Worm (Caenorhabditis elegans) whole organism, L1 larva: ENCODE measurements around the gene Y48C3A.18.

Experiments used
- C04F5.9 ChIP-seq: sonication (generic microtip); optimal IDR thresholded peaks from 2 replicates; lab custom pipeline; 2016; ENCODE audit warnings: missing genetic modification characterization, missing compliant biosample characterization
- C16A3.4 ChIP-seq: fragments of 150-350 bp; optimal IDR thresholded peaks from 2 replicates; lab custom pipeline; 2014; ENCODE audit warnings: missing biosample characterization, missing genetic modification characterization
- F16B12.6 ChIP-seq: fragments of 150-350 bp; optimal IDR thresholded peaks from 2 replicates; lab custom pipeline; 2014; ENCODE audit warnings: missing biosample characterization, missing genetic modification characterization
- Y116A8C.19 ChIP-seq: sonication (generic microtip); optimal IDR thresholded peaks from 2 replicates; lab custom pipeline; 2016; ENCODE audit warnings: missing compliant biosample characterization, missing genetic modification characterization, borderline replicate concordance
- aly-2 ChIP-seq: fragments of 150-350 bp; optimal IDR thresholded peaks from 2 replicates; lab custom pipeline; 2014; ENCODE audit warnings: missing biosample characterization, missing genetic modification characterization
- ama-1 ChIP-seq: fragments of 150-350 bp; optimal IDR thresholded peaks from 2 replicates; lab custom pipeline; 2014
- blmp-1 ChIP-seq: fragments of 150-350 bp; optimal IDR thresholded peaks from 2 replicates; lab custom pipeline; 2014; ENCODE audit warnings: missing biosample characterization, missing genetic modification characterization
- ceh-8 ChIP-seq: fragments of 200-800 bp; sonication (Bioruptor generic); optimal IDR thresholded peaks from 2 replicates; lab custom pipeline; 2018; ENCODE audit warnings: mild to moderate bottlenecking, missing genetic modification characterization, moderate library complexity, missing compliant biosample characterization
- ceh-82 ChIP-seq, 3 experiments: fragments of 150-350 bp in 1 of 3; sonication (generic microtip) in 2 of 3; optimal IDR thresholded peaks; 2 replicates each; lab custom pipeline; 2014 to 2017; ENCODE audit warnings: missing biosample characterization in 3 of 3, missing genetic modification characterization in 3 of 3
- dpl-1 ChIP-seq, 3 experiments: fragments of 150-350 bp in 2 of 3; sonication (generic microtip) in 1 of 3; optimal IDR thresholded peaks; 2 replicates each; lab custom pipeline; 2014 to 2017; ENCODE audit warnings: missing biosample characterization in 3 of 3, missing genetic modification characterization in 3 of 3, missing genetic modification reagents in 3 of 3
- dsc-1 ChIP-seq: sonication (generic microtip); optimal IDR thresholded peaks from 2 replicates; lab custom pipeline; 2016; ENCODE audit warnings: mild to moderate bottlenecking, missing genetic modification characterization, missing compliant biosample characterization
- efl-3 ChIP-seq: fragments of 200-800 bp; sonication (Bioruptor generic); optimal IDR thresholded peaks from 2 replicates; lab custom pipeline; 2018; ENCODE audit warnings: mild to moderate bottlenecking, missing genetic modification characterization, missing compliant biosample characterization
- egl-13 ChIP-seq: sonication (generic microtip); optimal IDR thresholded peaks from 2 replicates; lab custom pipeline; 2016; ENCODE audit warnings: missing genotype, missing genetic modification reagents, missing genetic modification characterization, missing compliant biosample characterization
- elt-2 ChIP-seq: sonication (generic microtip); optimal IDR thresholded peaks from 2 replicates; lab custom pipeline; 2016; ENCODE audit warnings: missing genetic modification characterization, mild to moderate bottlenecking, inconsistent platforms, missing compliant biosample characterization, missing genetic modification reagents
- elt-3 ChIP-seq, 6 experiments: fragments of 150-350 bp in 1 of 6; sonication (generic microtip); optimal IDR thresholded peaks; 2 replicates each; lab custom pipeline; 2017 to 2018; ENCODE audit warnings: missing biosample characterization in 6 of 6, missing genetic modification characterization in 6 of 6, inconsistent platforms in 1 of 6
- fkh-8 ChIP-seq: sonication (generic microtip); optimal IDR thresholded peaks from 2 replicates; lab custom pipeline; 2016; ENCODE audit warnings: mild to moderate bottlenecking, missing genetic modification characterization, missing compliant biosample characterization
- grh-1 ChIP-seq: fragments of 200-800 bp; sonication (Bioruptor generic); IDR thresholded peaks from 2 replicates; pipeline ENCODE4 v1.3.6; 2022; ENCODE audit warnings: missing genetic modification reagents, missing genetic modification characterization, missing compliant biosample characterization
- hlh-4 ChIP-seq: sonication (generic microtip); optimal IDR thresholded peaks from 2 replicates; lab custom pipeline; 2016; ENCODE audit warnings: mild to moderate bottlenecking, missing genetic modification characterization, missing compliant biosample characterization
- hpl-2 ChIP-seq: fragments of 150-350 bp; optimal IDR thresholded peaks from 2 replicates; lab custom pipeline; 2014; ENCODE audit warnings: missing biosample characterization, missing genetic modification reagents, missing genetic modification characterization
- isw-1 ChIP-seq: fragments of 200-800 bp; sonication (Bioruptor generic); IDR thresholded peaks from 2 replicates; pipeline ENCODE4 v1.3.6; 2022; ENCODE audit warnings: missing genetic modification characterization, missing compliant biosample characterization
- jun-1 ChIP-seq: fragments of 150-350 bp; optimal IDR thresholded peaks from 2 replicates; lab custom pipeline; 2014; ENCODE audit warnings: missing biosample characterization, missing genetic modification reagents, missing genetic modification characterization
- lin-14 ChIP-seq: fragments of 200-800 bp; sonication (Bioruptor generic); optimal IDR thresholded peaks from 2 replicates; lab custom pipeline; 2018; ENCODE audit warnings: mild to moderate bottlenecking, missing genetic modification characterization, moderate library complexity, missing compliant biosample characterization
- lin-15B ChIP-seq: fragments of 150-350 bp; sonication (generic microtip); optimal IDR thresholded peaks from 3 replicates; lab custom pipeline; 2014; ENCODE audit warnings: missing biosample characterization, missing genetic modification characterization
- lin-39 ChIP-seq: fragments of 150-350 bp; optimal IDR thresholded peaks from 2 replicates; lab custom pipeline; 2014; ENCODE audit warnings: missing biosample characterization, missing genetic modification reagents, missing genetic modification characterization
- lsy-2 ChIP-seq, 2 experiments: fragments of 150-350 bp; optimal IDR thresholded peaks; 2 replicates each; lab custom pipeline; 2014; ENCODE audit warnings: missing biosample characterization in 2 of 2, missing genetic modification characterization in 2 of 2
- mab-9 ChIP-seq: fragments of 200-800 bp; sonication (Bioruptor generic); IDR thresholded peaks from 2 replicates; pipeline ENCODE4 v1.3.6; 2022; ENCODE audit warnings: missing genetic modification reagents, missing genetic modification characterization, missing compliant biosample characterization
- nhr-12 ChIP-seq: sonication (generic microtip); optimal IDR thresholded peaks from 2 replicates; lab custom pipeline; 2017; ENCODE audit warnings: missing biosample characterization, missing genetic modification characterization
- nhr-19 ChIP-seq: fragments of 200-800 bp; sonication (Bioruptor generic); conservative IDR thresholded peaks from 2 replicates; pipeline ENCODE4 v1.3.6; 2022; ENCODE audit warnings: missing genetic modification characterization, missing compliant biosample characterization
- nhr-20 ChIP-seq: sonication (generic microtip); optimal IDR thresholded peaks from 2 replicates; lab custom pipeline; 2016; ENCODE audit warnings: mild to moderate bottlenecking, missing genetic modification characterization, missing compliant biosample characterization
- nhr-237 ChIP-seq: fragments of 150-350 bp; optimal IDR thresholded peaks from 2 replicates; lab custom pipeline; 2014; ENCODE audit warnings: missing biosample characterization, missing genetic modification characterization
- nhr-71 ChIP-seq: sonication (generic microtip); optimal IDR thresholded peaks from 2 replicates; lab custom pipeline; 2016; ENCODE audit warnings: mild to moderate bottlenecking, missing genetic modification characterization, moderate library complexity, missing compliant biosample characterization
- nhr-76 ChIP-seq: sonication (generic microtip); optimal IDR thresholded peaks from 2 replicates; lab custom pipeline; 2017; ENCODE audit warnings: missing biosample characterization, missing genetic modification characterization
- nhr-84 ChIP-seq: sonication (generic microtip); optimal IDR thresholded peaks from 2 replicates; lab custom pipeline; 2017; ENCODE audit warnings: missing biosample characterization, missing genetic modification characterization
- nhr-85 ChIP-seq: sonication (generic microtip); peaks from one replicate; lab custom pipeline; 2016; ENCODE audit warnings: missing genetic modification characterization, inconsistent platforms, missing compliant biosample characterization
- pag-3 ChIP-seq: sonication (generic microtip); optimal IDR thresholded peaks from 2 replicates; lab custom pipeline; 2017; ENCODE audit warnings: missing genetic modification characterization, mild to moderate bottlenecking, missing compliant biosample characterization, antibody characterized with exemption, borderline replicate concordance; ENCODE audit not compliant: insufficient read depth
- rnt-1 ChIP-seq: sonication (generic microtip); optimal IDR thresholded peaks from 2 replicates; lab custom pipeline; 2016; ENCODE audit warnings: mild to moderate bottlenecking, missing genetic modification characterization, moderate library complexity, missing compliant biosample characterization
- skn-1 ChIP-seq: fragments of 150-350 bp; optimal IDR thresholded peaks from 2 replicates; lab custom pipeline; 2014; ENCODE audit warnings: missing biosample characterization, missing genetic modification characterization
- snpc-4 ChIP-seq: fragments of 150-350 bp; optimal IDR thresholded peaks from 2 replicates; lab custom pipeline; 2014; ENCODE audit warnings: missing biosample characterization, missing genetic modification characterization
- snu-23 ChIP-seq: sonication (generic microtip); optimal IDR thresholded peaks from 2 replicates; lab custom pipeline; 2016; ENCODE audit warnings: missing genetic modification characterization, missing compliant biosample characterization
- sox-4 ChIP-seq: sonication (generic microtip); optimal IDR thresholded peaks from 2 replicates; lab custom pipeline; 2016; ENCODE audit warnings: missing genetic modification characterization, missing compliant biosample characterization
- sptf-1 ChIP-seq: fragments of 150-350 bp; optimal IDR thresholded peaks from 2 replicates; lab custom pipeline; 2014; ENCODE audit warnings: missing biosample characterization, missing genetic modification characterization
- swsn-7 ChIP-seq: sonication (generic microtip); optimal IDR thresholded peaks from 2 replicates; lab custom pipeline; 2016; ENCODE audit warnings: missing genetic modification characterization, missing compliant biosample characterization
- tbx-2 ChIP-seq: sonication (generic microtip); optimal IDR thresholded peaks from 2 replicates; lab custom pipeline; 2016; ENCODE audit warnings: missing genetic modification characterization, missing compliant biosample characterization
- tlp-1 ChIP-seq: fragments of 150-350 bp; optimal IDR thresholded peaks from 2 replicates; lab custom pipeline; 2014; ENCODE audit warnings: missing biosample characterization, missing genetic modification characterization
- unc-130 ChIP-seq: fragments of 150-350 bp; optimal IDR thresholded peaks from 2 replicates; lab custom pipeline; 2017; ENCODE audit warnings: missing biosample characterization, missing genetic modification characterization, inconsistent platforms
- unc-30 ChIP-seq: sonication (generic microtip); optimal IDR thresholded peaks from 2 replicates; lab custom pipeline; 2017; ENCODE audit warnings: missing biosample characterization, missing genetic modification characterization
- vab-15 ChIP-seq: sonication (generic microtip); optimal IDR thresholded peaks from 2 replicates; lab custom pipeline; 2017; ENCODE audit warnings: missing genotype, mild to moderate bottlenecking, missing genetic modification characterization, missing compliant biosample characterization
- xbp-1 ChIP-seq: sonication (generic microtip); optimal IDR thresholded peaks from 2 replicates; lab custom pipeline; 2016; ENCODE audit warnings: missing genetic modification characterization, missing compliant biosample characterization
- zag-1 ChIP-seq: fragments of 150-350 bp; optimal IDR thresholded peaks from 2 replicates; lab custom pipeline; 2014; ENCODE audit warnings: missing biosample characterization, missing genetic modification characterization
- zip-4 ChIP-seq: fragments of 200-800 bp; sonication (Bioruptor generic); optimal IDR thresholded peaks from 2 replicates; lab custom pipeline; 2018; ENCODE audit warnings: mild to moderate bottlenecking, missing genetic modification characterization, moderate library complexity, missing compliant biosample characterization
- ztf-11 ChIP-seq, 2 experiments: sonication (generic microtip); optimal IDR thresholded peaks; 2 replicates each; lab custom pipeline; 2016 to 2017; ENCODE audit warnings: missing genetic modification characterization in 2 of 2, missing biosample characterization in 1 of 2, missing compliant biosample characterization in 1 of 2

Gene Y48C3A.18

ce11 chrII:13460592-13461395 lies 48.4 kb downstream of the Y48C3A.18 start, which contains the start of gene pqn-27 (continued):
- TF ChIP-seq nhr-71 (tag; lab: Kevin White, UChicago) (peak; percentile 81), nhr-19 (GFP tag; lab: Robert Waterston, UW) (peak; percentile 89), nhr-85 (tag; lab: Kevin White, UChicago) (peak; percentile 89), vab-15 (tag; lab: Kevin White, UChicago) (no peak), pag-3 (tag; lab: Kevin White, UChicago) (peak; percentile 10), xbp-1 (tag; lab: Kevin White, UChicago) (peak; percentile 60), unc-30 (no peak), nhr-84 (no peak), nhr-76 (tag; lab: Kevin White, UChicago) (no peak), lin-39 (tag; lab: Kevin White, UChicago) (peak; percentile 64), F16B12.6 (tag; lab: Kevin White, UChicago) (peak; percentile 94), lin-14 (GFP tag; lab: Kevin White, UChicago) (peak; percentile 76), dpl-1 (GFP tag; optimal IDR thresholded peaks at IDR 0.05; lab: Kevin White, UChicago) (peak; percentile 53 to 58 (median 56)), tbx-2 (tag; lab: Kevin White, UChicago) (peak; percentile 79), blmp-1 (tag; lab: Kevin White, UChicago) (peak; percentile 50), ceh-8 (GFP tag; lab: Kevin White, UChicago) (no peak), ceh-82 (tag; optimal IDR thresholded peaks at IDR 0.05; lab: Kevin White, UChicago) (peak in 2 of 3 experiments; percentile 20 to 37), nhr-12 (tag; lab: Kevin White, UChicago) (peak; percentile 10), snu-23 (GFP tag; lab: Kevin White, UChicago) (peak; percentile 82), snpc-4 (tag; lab: Kevin White, UChicago) (peak; percentile 23), jun-1 (tag; lab: Kevin White, UChicago) (peak; percentile 13), C16A3.4 (tag; lab: Kevin White, UChicago) (peak; percentile 47), sptf-1 (no peak), grh-1 (peak; percentile 89), elt-2 (tag; lab: Kevin White, UChicago) (peak; percentile 56), C04F5.9 (tag; lab: Kevin White, UChicago) (peak; percentile 47), ama-1 (lab: Kevin White, UChicago) (peak; percentile 96), lsy-2 (tag; optimal IDR thresholded peaks at IDR 0.05; lab: Kevin White, UChicago) (peak; percentile 73 to 79), zip-4 (GFP tag; lab: Kevin White, UChicago) (no peak), rnt-1 (peak; percentile 29), lin-15B (tag; lab: Kevin White, UChicago) (peak; percentile 36), zag-1 (tag; lab: Kevin White, UChicago) (no peak), nhr-20 (peak; percentile 70), nhr-237 (tag; lab: Kevin White, UChicago) (no peak), aly-2 (tag; lab: Kevin White, UChicago) (peak; percentile 10), fkh-8 (tag; lab: Kevin White, UChicago) (no peak), hpl-2 (no peak), efl-3 (GFP tag; lab: Kevin White, UChicago) (no peak), hlh-4 (tag; lab: Kevin White, UChicago) (no peak), elt-3 (tag; optimal IDR thresholded peaks at IDR 0.05; lab: Kevin White, UChicago) (peak in 2 of 6 experiments; percentile 86 to 94), tlp-1 (tag; lab: Kevin White, UChicago) (no peak), sox-4 (tag; lab: Kevin White, UChicago) (no peak), unc-130 (tag; lab: Kevin White, UChicago) (peak; percentile 33), isw-1 (GFP tag; lab: Robert Waterston, UW) (0 out of 2 replicates have a peak, but pooled peaks have one; percentile 4), Y116A8C.19 (tag; lab: Kevin White, UChicago) (no peak), egl-13 (tag; lab: Kevin White, UChicago) (no peak), mab-9 (GFP tag; lab: Robert Waterston, UW) (no peak), dsc-1 (tag; lab: Kevin White, UChicago) (peak; percentile 57), ztf-11 (tag; optimal IDR thresholded peaks at IDR 0.05; lab: Kevin White, UChicago) (no peak), skn-1 (no peak), swsn-7 (tag; lab: Kevin White, UChicago) (peak; percentile 63)
